Worm (Caenorhabditis elegans): ENCODE measurements around the gene hdl-2.

The hdl-2 gene

ce11 chrIV:8850807-8851206 is 23.1 kb upstream of the hdl-2 start:
- TF ChIP-seq nhr-80 (tag; optimal IDR thresholded peaks at IDR 0.05) (no peak), madf-10 (tag; optimal IDR thresholded peaks at IDR 0.05) (no peak), die-1 (tag; optimal IDR thresholded peaks at IDR 0.05) (no peak), ekl-4 (GFP tag; IDR thresholded peaks at IDR 0.05) (peak; percentile 31; the same call in 1 of the 2 replicates), F52B5.7 (tag; optimal IDR thresholded peaks at IDR 0.05) (no peak), tlf-1 (GFP tag; optimal IDR thresholded peaks at IDR 0.05) (no peak), fkh-3 (tag; optimal IDR thresholded peaks at IDR 0.05) (no peak), zfh-2 (GFP tag; conservative IDR thresholded peaks at IDR 0.05) (peak; percentile 87), F39B2.1 (GFP tag; IDR thresholded peaks at IDR 0.05) (no peak), F23B12.7 (tag; optimal IDR thresholded peaks at IDR 0.05; ENCODE audit: insufficient read depth) (no peak), dpff-1 (tag; optimal IDR thresholded peaks at IDR 0.05) (no peak), T07F8.4 (tag; optimal IDR thresholded peaks at IDR 0.05) (no peak), lin-35 (GFP tag; optimal IDR thresholded peaks at IDR 0.05) (no peak), Y53F4B.3 (GFP tag; IDR thresholded peaks at IDR 0.05) (no peak), egrh-3 (GFP tag; IDR thresholded peaks at IDR 0.05) (peak; percentile 75; the same call in 1 of the 2 replicates), Y53G8AR.9 (GFP tag; conservative IDR thresholded peaks at IDR 0.05) (no peak), ceh-27 (GFP tag; optimal IDR thresholded peaks at IDR 0.05) (no peak), F49E8.2 (tag; optimal IDR thresholded peaks at IDR 0.05; ENCODE audit: insufficient read depth) (no peak), bed-2 (GFP tag; IDR thresholded peaks at IDR 0.05) (no peak)

DNA sequence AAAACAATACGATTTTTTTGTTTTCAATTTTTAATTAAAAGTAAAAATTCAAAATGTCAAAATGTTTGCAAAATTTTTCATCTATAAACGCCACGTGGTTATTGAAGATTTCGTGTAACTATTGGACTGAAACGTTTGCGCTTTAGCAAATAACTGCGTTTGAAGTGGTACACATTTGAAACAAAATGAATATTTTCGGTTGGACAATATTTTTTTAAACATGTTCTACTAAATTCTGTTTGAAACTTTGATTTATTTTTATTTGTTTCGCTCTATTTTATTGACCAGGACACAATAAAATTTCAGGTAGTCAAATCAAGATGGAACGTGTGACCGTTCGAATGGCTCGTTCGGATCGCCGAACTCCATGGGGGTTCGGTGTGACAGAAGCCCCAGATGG is 21.8 kb upstream of the hdl-2 start, which contains the start of gene alp-1:
TSS of gene alp-1 (plus strand) at position 301 of the 400 bp plus-strand sequence.
- TF ChIP-seq nfya-2 (GFP tag; IDR thresholded peaks at IDR 0.05), result no peak
- no peak for TF ChIP-seq ceh-79 (tag; optimal IDR thresholded peaks at IDR 0.05)
- no peak for TF ChIP-seq mxl-1 (tag; optimal IDR thresholded peaks at IDR 0.05)
- no peak for TF ChIP-seq F57A8.1 (GFP tag; optimal IDR thresholded peaks at IDR 0.05)
- no peak for TF ChIP-seq sea-2 (GFP tag; IDR thresholded peaks at IDR 0.05)
- TF ChIP-seq sdz-38 (tag; optimal IDR thresholded peaks at IDR 0.05), result no peak
- no peak for TF ChIP-seq ama-1 (optimal IDR thresholded peaks at IDR 0.05)
- no peak for TF ChIP-seq ama-1 (GFP tag; optimal IDR thresholded peaks at IDR 0.05)
- no peak for TF ChIP-seq pbrm-1 (GFP tag; IDR thresholded peaks at IDR 0.05)
- no peak for TF ChIP-seq nfya-1 (tag; optimal IDR thresholded peaks at IDR 0.05; ENCODE audit: borderline replicate concordance, insufficient read depth)
- TF ChIP-seq repo-1 (tag; optimal IDR thresholded peaks at IDR 0.05), result no peak
- TF ChIP-seq F49E8.2 (tag; optimal IDR thresholded peaks at IDR 0.05; ENCODE audit: insufficient read depth), result no peak
- TF ChIP-seq dox-1 (GFP tag; IDR thresholded peaks at IDR 0.05), result no peak
- TF ChIP-seq Y67H2A.10 (GFP tag; conservative IDR thresholded peaks at IDR 0.05), result no peak

- TF ChIP-seq F33H1.4 (GFP tag; IDR thresholded peaks at IDR 0.05), result no peak
These were observed 20.6 kb upstream of the hdl-2 start for ce11 chrIV:8853301-8853700.

DNA sequence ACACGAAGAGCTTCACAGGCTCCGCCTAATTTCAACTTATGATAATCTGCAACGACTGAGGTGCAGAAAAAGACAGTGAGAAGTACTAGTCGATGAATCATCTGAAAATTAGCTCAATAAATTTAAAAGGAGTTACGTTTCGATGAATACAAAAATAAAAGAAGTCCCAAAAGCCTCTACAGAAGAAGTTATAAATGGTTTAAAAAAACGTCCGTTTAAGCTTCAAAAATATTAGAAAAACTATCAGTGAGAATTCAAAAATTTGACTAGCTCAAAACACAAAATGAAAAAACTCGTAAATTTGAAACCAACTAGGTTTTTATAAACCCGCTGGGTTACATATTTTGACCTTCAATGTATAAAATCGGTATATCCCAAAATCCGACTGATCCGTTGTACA is 18.0 kb upstream of the hdl-2 start, which contains the start of gene T11B7.5:
TSS of gene T11B7.5 (minus strand) at position 101 of the 400 bp plus-strand sequence.
- no peak for TF ChIP-seq ztf-3 (GFP tag; optimal IDR thresholded peaks at IDR 0.05)
- TF ChIP-seq bed-1 (GFP tag; IDR thresholded peaks at IDR 0.05), result no peak
- no peak for TF ChIP-seq C06A6.2 (GFP tag; conservative IDR thresholded peaks at IDR 0.05)

Data from whole organism, young adult.